Worm (Caenorhabditis elegans): ENCODE results near the gene dgk-3.

ce11 chrIII:9206185-9206584 lies 43.3 kb downstream of the dgk-3 start, which contains the start of gene ZC84.1:
- TF ChIP-seq ztf-29 (GFP tag; IDR thresholded peaks at IDR 0.05) (no peak), ref-1 (GFP tag; conservative IDR thresholded peaks at IDR 0.05) (no peak), klf-2 (GFP tag; conservative IDR thresholded peaks at IDR 0.05) (no peak), ztf-23 (GFP tag; IDR thresholded peaks at IDR 0.05) (no peak), flt-1 (GFP tag; IDR thresholded peaks at IDR 0.05) (no peak), T22C8.4 (GFP tag; IDR thresholded peaks at IDR 0.05) (no peak)

Data from whole organism, midembryonic.